Fruit fly (Drosophila melanogaster): Measurements from ENCODE around the gene Nepl3.

DNA sequence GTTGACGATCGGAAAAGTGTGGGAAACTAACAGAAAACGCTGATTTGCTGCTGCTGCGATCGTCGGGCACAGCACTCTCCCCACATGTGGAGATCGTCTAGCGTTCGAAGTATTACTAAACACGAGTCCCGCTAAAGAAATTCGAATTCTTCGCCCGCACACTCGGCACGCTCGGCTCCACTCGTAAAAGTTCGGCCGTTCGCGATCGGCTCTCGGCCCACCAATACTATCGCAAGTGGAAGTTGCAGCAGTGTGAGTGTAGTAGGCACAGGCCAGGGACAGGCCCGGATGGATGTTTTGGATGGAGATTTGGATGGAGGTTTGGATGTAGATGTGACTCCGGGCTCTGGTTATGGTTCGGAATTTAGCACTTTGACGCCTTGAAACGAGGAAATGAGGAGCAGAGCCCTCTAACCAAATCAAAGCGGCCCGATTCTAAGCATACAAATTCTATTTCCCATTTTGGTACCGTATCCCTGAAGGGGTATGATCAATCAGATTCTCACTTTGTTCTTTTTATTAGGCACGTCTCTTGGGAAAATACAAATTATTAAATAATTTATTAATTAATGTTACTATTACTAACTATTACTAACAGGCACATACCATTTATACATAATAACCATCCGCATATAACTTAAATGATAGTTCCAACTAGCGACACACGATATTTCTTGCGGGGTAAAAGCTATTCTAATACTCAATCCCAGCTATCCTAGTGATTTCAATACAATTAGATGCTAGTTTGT, 30.6 kb downstream of the Nepl3 start:
- no peak for TF ChIP-seq ttk (optimal IDR thresholded peaks at IDR 0.05)
- TF ChIP-seq insv (optimal IDR thresholded peaks at IDR 0.05) = no peak
- TF ChIP-seq h (optimal IDR thresholded peaks at IDR 0.05) = no peak
- no peak for TF ChIP-seq Sin3A (optimal IDR thresholded peaks at IDR 0.05)
